Fruit fly (Drosophila melanogaster): Measurements from ENCODE around the gene CG14818.

dm6 chrX:1927473-1928306 is 48.1 kb upstream of the CG14818 start, which contains the start of gene CG11596:
- TF ChIP-seq D1 (tag; optimal IDR thresholded peaks at IDR 0.05) (no peak), CG4496 (GFP tag; IDR thresholded peaks at IDR 0.05) (0 out of 3 replicates have a peak, but pooled peaks have one; percentile 20), CG9948 (tag; optimal IDR thresholded peaks at IDR 0.05) (no peak), fd96Ca (GFP tag; IDR thresholded peaks at IDR 0.05) (no peak), CG15710 (tag; optimal IDR thresholded peaks at IDR 0.05) (no peak), Pif1B (GFP tag; optimal IDR thresholded peaks at IDR 0.05) (no peak), gl (tag; optimal IDR thresholded peaks at IDR 0.05) (no peak), CG8159 (tag; optimal IDR thresholded peaks at IDR 0.05) (no peak), EcR (GFP tag; optimal IDR thresholded peaks at IDR 0.05) (no peak), CG10348 (GFP tag; IDR thresholded peaks at IDR 0.05) (no peak), Snoo (tag; optimal IDR thresholded peaks at IDR 0.05) (no peak), CG13204 (GFP tag; optimal IDR thresholded peaks at IDR 0.05) (no peak)
